Worm (Caenorhabditis elegans): Measurements from ENCODE around the gene F10B5.2.

The F10B5.2 gene

DNA sequence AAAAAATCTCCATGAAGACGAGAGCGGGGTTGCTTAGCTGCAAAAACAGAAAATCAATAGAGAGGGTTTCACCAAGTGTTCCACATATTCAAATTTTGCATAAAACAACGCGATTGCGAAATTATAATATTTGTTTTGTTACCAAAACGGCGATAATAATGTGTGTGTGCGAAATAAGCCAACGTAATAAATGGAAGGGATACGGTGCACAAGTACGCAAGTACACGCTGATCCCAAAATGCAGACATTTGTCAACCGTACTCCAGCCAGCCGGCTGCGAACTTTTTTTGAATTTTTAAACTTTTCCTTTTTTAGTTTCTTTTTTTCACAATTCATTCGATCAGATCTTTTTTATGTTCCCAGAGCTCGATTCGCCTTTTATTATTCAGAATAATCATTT, 19.7 kb upstream of the F10B5.2 start, which contains the start of gene ire-1 (continued):
- TF ChIP-seq fos-1 (tag; optimal IDR thresholded peaks at IDR 0.05): peak; percentile 35
- no peak for TF ChIP-seq hlh-17 (GFP tag; optimal IDR thresholded peaks at IDR 0.05; ENCODE audit: borderline replicate concordance)
- no peak for TF ChIP-seq ama-1 (optimal IDR thresholded peaks at IDR 0.05)
- TF ChIP-seq elt-3 (tag; optimal IDR thresholded peaks at IDR 0.05): peak in 1 of 6 experiments; percentile 59
- no peak for TF ChIP-seq alr-1 (tag; optimal IDR thresholded peaks at IDR 0.05; ENCODE audit: borderline replicate concordance)
- TF ChIP-seq lin-15B (tag; optimal IDR thresholded peaks at IDR 0.05): peak; percentile 37
- no peak for TF ChIP-seq zag-1 (tag; optimal IDR thresholded peaks at IDR 0.05)
- peak; percentile 98 to 100 for TF ChIP-seq lsy-2 (tag; optimal IDR thresholded peaks at IDR 0.05)
- TF ChIP-seq lin-14 (GFP tag; optimal IDR thresholded peaks at IDR 0.05): peak; percentile 47
- TF ChIP-seq Y116A8C.19 (tag; optimal IDR thresholded peaks at IDR 0.05; ENCODE audit: borderline replicate concordance): no peak
- TF ChIP-seq ceh-63 (GFP tag; optimal IDR thresholded peaks at IDR 0.05): no peak
- no peak for TF ChIP-seq nhr-85 (tag)
- TF ChIP-seq nhr-20 (tag; optimal IDR thresholded peaks at IDR 0.05): peak; percentile 39
- no peak for TF ChIP-seq ztf-4 (tag; optimal IDR thresholded peaks at IDR 0.05)
- TF ChIP-seq pax-3 (tag; optimal IDR thresholded peaks at IDR 0.05): no peak
- no peak for TF ChIP-seq nhr-76 (tag; optimal IDR thresholded peaks at IDR 0.05)
- no peak for TF ChIP-seq ztf-11 (tag; optimal IDR thresholded peaks at IDR 0.05)
- TF ChIP-seq nhr-77 (tag; optimal IDR thresholded peaks at IDR 0.05): no peak
- peak; percentile 44 for TF ChIP-seq rnt-1 (tag; optimal IDR thresholded peaks at IDR 0.05)
- peak; percentile 78 for TF ChIP-seq mep-1 (tag; optimal IDR thresholded peaks at IDR 0.05)
- TF ChIP-seq isw-1 (GFP tag; IDR thresholded peaks at IDR 0.05): peak; percentile 50
- TF ChIP-seq fkh-4 (tag; optimal IDR thresholded peaks at IDR 0.05; ENCODE audit: borderline replicate concordance): no peak
- TF ChIP-seq snpc-4 (tag; optimal IDR thresholded peaks at IDR 0.05): peak; percentile 33
- TF ChIP-seq ceh-82 (tag; optimal IDR thresholded peaks at IDR 0.05): peak in 2 of 3 experiments; percentile 31 to 50
- TF ChIP-seq blmp-1 (tag; optimal IDR thresholded peaks at IDR 0.05): peak; percentile 49
- TF ChIP-seq pqm-1 (tag; optimal IDR thresholded peaks at IDR 0.05): no peak
- no peak for TF ChIP-seq nhr-90 (tag; optimal IDR thresholded peaks at IDR 0.05; ENCODE audit: poor library complexity)
- peak; percentile 71 to 88 for TF ChIP-seq lin-35 (GFP tag; optimal IDR thresholded peaks at IDR 0.05)
- TF ChIP-seq mef-2 (tag; optimal IDR thresholded peaks at IDR 0.05): no peak

DNA sequence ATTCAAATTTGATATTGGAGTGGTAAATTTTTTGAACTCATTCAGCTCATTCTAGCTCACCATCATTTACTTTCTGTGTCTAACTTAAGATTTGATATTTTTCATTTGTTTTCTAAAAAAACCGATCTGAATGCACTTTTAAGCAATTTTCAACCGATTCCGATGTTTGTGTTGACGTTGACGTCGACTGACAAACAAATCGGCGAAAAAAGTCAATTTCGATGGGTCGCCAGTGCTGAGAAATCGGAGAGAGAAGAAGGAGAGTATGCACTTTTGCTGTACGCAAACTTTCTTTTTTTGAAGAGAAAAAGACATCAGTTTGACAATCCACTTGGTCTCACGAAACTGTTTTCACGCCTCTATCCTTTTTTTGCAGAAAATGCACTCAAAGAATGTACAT, 19.1 kb upstream of the F10B5.2 start:
- TF ChIP-seq dpl-1 (GFP tag; optimal IDR thresholded peaks at IDR 0.05) (no peak), nhr-19 (GFP tag; conservative IDR thresholded peaks at IDR 0.05) (no peak), blmp-1 (tag; optimal IDR thresholded peaks at IDR 0.05) (peak; percentile 73), lin-14 (GFP tag; optimal IDR thresholded peaks at IDR 0.05) (peak; percentile 8), efl-1 (optimal IDR thresholded peaks at IDR 0.05) (no peak), efl-1 (GFP tag; optimal IDR thresholded peaks at IDR 0.05 in 1 of 2) (peak in 1 of 2 experiments; percentile 86), C16A3.4 (tag; optimal IDR thresholded peaks at IDR 0.05) (no peak), ama-1 (optimal IDR thresholded peaks at IDR 0.05) (no peak), sox-4 (tag; optimal IDR thresholded peaks at IDR 0.05) (no peak), lin-35 (GFP tag; optimal IDR thresholded peaks at IDR 0.05) (no peak)

DNA sequence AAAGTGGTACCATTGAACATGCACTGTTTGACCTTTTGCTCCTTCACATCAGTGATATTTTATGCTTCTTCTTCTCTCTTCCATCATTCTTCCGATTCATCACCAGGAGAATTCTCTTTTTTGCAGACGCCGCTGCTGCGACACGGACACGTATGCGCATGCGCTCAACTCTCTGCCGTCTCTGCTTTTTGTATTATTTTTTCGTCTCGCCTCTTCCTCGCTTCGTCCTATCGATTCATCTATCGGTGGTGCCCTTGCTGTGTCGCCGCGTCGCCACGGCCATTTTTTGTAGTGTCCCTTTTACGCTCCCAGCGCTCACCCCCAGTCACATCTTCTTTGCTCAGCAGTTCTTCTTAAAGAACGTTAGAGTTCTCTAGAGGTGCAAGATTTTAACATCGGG, 18.4 kb upstream of the F10B5.2 start:
- TF ChIP-seq C34B4.2 (tag; optimal IDR thresholded peaks at IDR 0.05) (no peak), ceh-90 (tag; optimal IDR thresholded peaks at IDR 0.05) (no peak), nhr-19 (GFP tag; conservative IDR thresholded peaks at IDR 0.05) (peak; percentile 8), ces-1 (GFP tag; optimal IDR thresholded peaks at IDR 0.05) (no peak), nhr-77 (tag; optimal IDR thresholded peaks at IDR 0.05) (no peak), swsn-7 (tag; optimal IDR thresholded peaks at IDR 0.05) (peak; percentile 57), ceh-88 (GFP tag; IDR thresholded peaks at IDR 0.05) (no peak), nhr-28 (tag; optimal IDR thresholded peaks at IDR 0.05) (no peak), fkh-4 (tag; optimal IDR thresholded peaks at IDR 0.05; ENCODE audit: borderline replicate concordance) (no peak), lin-35 (GFP tag; optimal IDR thresholded peaks at IDR 0.05) (peak; percentile 40 to 41), sup-37 (GFP tag; optimal IDR thresholded peaks at IDR 0.05) (no peak), mep-1 (tag; optimal IDR thresholded peaks at IDR 0.05) (peak; percentile 57), efl-1 (optimal IDR thresholded peaks at IDR 0.05) (peak in 1 of 2 experiments; percentile 8), efl-1 (GFP tag; optimal IDR thresholded peaks at IDR 0.05 in 1 of 2) (peak in 1 of 2 experiments; percentile 0), nhr-20 (tag; optimal IDR thresholded peaks at IDR 0.05) (peak; percentile 18), elt-3 (tag; optimal IDR thresholded peaks at IDR 0.05) (no peak), ztf-11 (tag; optimal IDR thresholded peaks at IDR 0.05) (peak in 1 of 2 experiments; percentile 12), irx-1 (tag; optimal IDR thresholded peaks at IDR 0.05) (no peak), nhr-84 (tag; optimal IDR thresholded peaks at IDR 0.05) (no peak), hlh-4 (tag; optimal IDR thresholded peaks at IDR 0.05) (no peak), pax-3 (tag; optimal IDR thresholded peaks at IDR 0.05) (no peak), elt-2 (tag; optimal IDR thresholded peaks at IDR 0.05) (no peak), nhr-85 (tag) (no peak), skn-1 (tag; optimal IDR thresholded peaks at IDR 0.05) (peak; percentile 34), lsy-2 (tag; optimal IDR thresholded peaks at IDR 0.05) (peak; percentile 45 to 85), sptf-1 (tag; optimal IDR thresholded peaks at IDR 0.05) (no peak), ama-1 (optimal IDR thresholded peaks at IDR 0.05) (no peak), ztf-4 (tag; optimal IDR thresholded peaks at IDR 0.05) (no peak), ceh-82 (tag; optimal IDR thresholded peaks at IDR 0.05) (peak; percentile 29 to 77 (median 63))

Measured in whole organism, L1 larva.